Fruit fly (Drosophila melanogaster) whole organism, embryonic: Measurements from ENCODE around the gene aos.

Experiments
- Antp ChIP-seq: fragments of 200-800 bp; sonication (Bioruptor generic); optimal IDR thresholded peaks from 3 replicates; lab custom pipeline; 2016; ENCODE audit warnings: missing biosample characterization, missing genetic modification characterization
- Atf-2 ChIP-seq: fragments of 200-800 bp; sonication (Bioruptor generic); optimal IDR thresholded peaks from 2 replicates; lab custom pipeline; 2016; ENCODE audit warnings: missing biosample characterization, missing genetic modification characterization
- Bteb2 ChIP-seq: fragments of 200-800 bp; sonication (Bioruptor generic); optimal IDR thresholded peaks from 2 replicates; lab custom pipeline; 2016; ENCODE audit warnings: missing biosample characterization, missing genetic modification characterization
- CG10209 ChIP-seq: fragments of 200-800 bp; sonication (Bioruptor generic); optimal IDR thresholded peaks from 3 replicates; lab custom pipeline; 2017; ENCODE audit warnings: missing biosample characterization, mild to moderate bottlenecking, missing genetic modification characterization, missing genetic modification reagents
- CG10366 ChIP-seq: fragments of 200-800 bp; sonication (Bioruptor generic); IDR thresholded peaks from 2 replicates; pipeline ENCODE4 v1.3.6; 2022; ENCODE audit warnings: missing biosample characterization, missing genetic modification characterization
- CG10431 ChIP-seq: fragments of 200-800 bp; sonication (Bioruptor generic); optimal IDR thresholded peaks from 3 replicates; lab custom pipeline; 2018; ENCODE audit warnings: missing biosample characterization, mild to moderate bottlenecking, missing genetic modification characterization
- CG12299 ChIP-seq: fragments of 200-800 bp; sonication (Bioruptor generic); optimal IDR thresholded peaks from 2 replicates; lab custom pipeline; 2018; ENCODE audit warnings: missing biosample characterization, mild to moderate bottlenecking, missing genetic modification characterization
- CG13296 ChIP-seq: fragments of 200-800 bp; sonication (Bioruptor generic); optimal IDR thresholded peaks from 3 replicates; lab custom pipeline; 2018; ENCODE audit warnings: missing biosample characterization, mild to moderate bottlenecking, missing genetic modification characterization
- CG13894 ChIP-seq: fragments of 200-800 bp; sonication (Bioruptor generic); optimal IDR thresholded peaks from 3 replicates; lab custom pipeline; 2018; ENCODE audit warnings: missing biosample characterization, mild to moderate bottlenecking, missing genetic modification characterization, moderate library complexity
- CG14050 ChIP-seq: fragments of 200-800 bp; sonication (Bioruptor generic); IDR thresholded peaks from 3 replicates; pipeline ENCODE4 v1.3.6; 2022; ENCODE audit warnings: missing biosample characterization, missing genetic modification characterization
- CG16863 ChIP-seq: fragments of 200-800 bp; sonication (Bioruptor generic); optimal IDR thresholded peaks from 3 replicates; lab custom pipeline; 2016; ENCODE audit warnings: missing biosample characterization, missing genetic modification characterization
- CG17829 ChIP-seq: fragments of 200-800 bp; optimal IDR thresholded peaks from 2 replicates; lab custom pipeline; 2019; ENCODE audit warnings: missing biosample characterization, mild to moderate bottlenecking, missing genetic modification characterization, moderate library complexity
- CG1792 ChIP-seq: fragments of 200-800 bp; sonication (Bioruptor generic); optimal IDR thresholded peaks from 2 replicates; lab custom pipeline; 2016; ENCODE audit warnings: missing biosample characterization, missing genetic modification characterization
- CG2129 ChIP-seq: fragments of 200-800 bp; sonication (Bioruptor generic); IDR thresholded peaks from 2 replicates; pipeline ENCODE4 v1.3.6; 2022; ENCODE audit warnings: missing biosample characterization, missing genetic modification characterization; ENCODE audit not compliant: partially characterized antibody
- CG32767 ChIP-seq: fragments of 200-800 bp; sonication (Bioruptor generic); IDR thresholded peaks from 2 replicates; pipeline ENCODE4 v1.3.6; 2022; ENCODE audit warnings: missing biosample characterization, missing genetic modification characterization
- CG33213 ChIP-seq: fragments of 200-800 bp; sonication (Bioruptor generic); optimal IDR thresholded peaks from 3 replicates; lab custom pipeline; 2016; ENCODE audit warnings: missing biosample characterization, missing genetic modification characterization
- CG34422 ChIP-seq: fragments of 200-800 bp; sonication (Bioruptor generic); IDR thresholded peaks from 3 replicates; pipeline ENCODE4 v1.3.6; 2022; ENCODE audit warnings: missing biosample characterization, missing genetic modification characterization
- CG4282 ChIP-seq: fragments of 200-800 bp; sonication (Bioruptor generic); optimal IDR thresholded peaks from 2 replicates; lab custom pipeline; 2016; ENCODE audit warnings: missing biosample characterization, missing genetic modification characterization
- CG4854 ChIP-seq: fragments of 200-800 bp; sonication (Bioruptor generic); optimal IDR thresholded peaks from 2 replicates; lab custom pipeline; 2016; ENCODE audit warnings: missing biosample characterization, missing genetic modification characterization, inconsistent platforms
- CG6683 ChIP-seq: fragments of 200-800 bp; sonication (Bioruptor generic); optimal IDR thresholded peaks from 2 replicates; lab custom pipeline; 2017; ENCODE audit warnings: missing biosample characterization, mild to moderate bottlenecking, missing genetic modification characterization, missing genetic modification reagents
- CG6791 ChIP-seq: fragments of 200-800 bp; sonication (Bioruptor generic); IDR thresholded peaks from 3 replicates; pipeline ENCODE4 v1.3.6; 2022; ENCODE audit warnings: missing biosample characterization, missing genetic modification characterization; ENCODE audit not compliant: partially characterized antibody
- CG7357 ChIP-seq: fragments of 200-800 bp; sonication (Bioruptor generic); IDR thresholded peaks from 3 replicates; pipeline ENCODE4 v1.3.6; 2022; ENCODE audit warnings: missing biosample characterization, missing genetic modification characterization
- Deaf1 ChIP-seq: fragments of 200-800 bp; optimal IDR thresholded peaks from 3 replicates; lab custom pipeline; 2019; ENCODE audit warnings: missing biosample characterization, mild to moderate bottlenecking, missing genetic modification characterization, moderate library complexity
- E2f1 ChIP-seq: fragments of 200-800 bp; sonication (Bioruptor generic); IDR thresholded peaks from 2 replicates; pipeline ENCODE4 v1.3.6; 2022; ENCODE audit warnings: missing biosample characterization, missing genetic modification characterization
- GATAe ChIP-seq: fragments of 200-800 bp; sonication (Bioruptor generic); conservative IDR thresholded peaks from 2 replicates; pipeline ENCODE4 v1.3.6; 2022; ENCODE audit warnings: missing biosample characterization, missing genetic modification characterization
- Hr78 ChIP-seq, 2 experiments: fragments of 200-800 bp in 1 of 2; fragments of >200 bp in 1 of 2; sonication (Bioruptor generic) in 1 of 2; optimal IDR thresholded peaks; 2 replicates each; lab custom pipeline; 2017 to 2019; ENCODE audit warnings: missing biosample characterization in 2 of 2, missing genetic modification characterization in 2 of 2, mild to moderate bottlenecking in 1 of 2, moderate library complexity in 1 of 2
- Hsf ChIP-seq: fragments of 200-800 bp; sonication (Bioruptor generic); optimal IDR thresholded peaks from 3 replicates; lab custom pipeline; 2016; ENCODE audit warnings: missing biosample characterization, missing genetic modification characterization
- Lpt ChIP-seq: fragments of >200 bp; optimal IDR thresholded peaks from 2 replicates; lab custom pipeline; 2018; ENCODE audit warnings: missing biosample characterization, missing genetic modification characterization
- Mad ChIP-seq: fragments of 200-800 bp; sonication (Bioruptor generic); optimal IDR thresholded peaks from 2 replicates; lab custom pipeline; 2016; ENCODE audit warnings: missing biosample characterization, missing genetic modification characterization
- NK7.1 ChIP-seq: fragments of 200-800 bp; sonication (Bioruptor generic); optimal IDR thresholded peaks from 3 replicates; lab custom pipeline; 2016; ENCODE audit warnings: missing biosample characterization, missing genetic modification characterization
- Nf-YC ChIP-seq: fragments of 200-800 bp; optimal IDR thresholded peaks from 3 replicates; lab custom pipeline; 2019; ENCODE audit warnings: missing biosample characterization, mild to moderate bottlenecking, missing genetic modification characterization, moderate library complexity
- NfI ChIP-seq: fragments of 200-800 bp; sonication (Bioruptor generic); optimal IDR thresholded peaks from 3 replicates; lab custom pipeline; 2018; ENCODE audit warnings: missing biosample characterization, mild to moderate bottlenecking, missing genetic modification characterization, moderate library complexity
- Oaz ChIP-seq: fragments of 200-800 bp; sonication (Bioruptor generic); IDR thresholded peaks from 2 replicates; pipeline ENCODE4 v1.3.6; 2022; ENCODE audit warnings: missing biosample characterization, missing genetic modification characterization
- Opbp ChIP-seq: fragments of 200-800 bp; sonication (Bioruptor generic); IDR thresholded peaks from 3 replicates; pipeline ENCODE4 v1.3.6; 2022; ENCODE audit warnings: missing biosample characterization, missing genetic modification characterization; ENCODE audit not compliant: partially characterized antibody
- Ssrp ChIP-seq: fragments of 200-800 bp; sonication (Bioruptor generic); optimal IDR thresholded peaks from 2 replicates; lab custom pipeline; 2018; ENCODE audit warnings: missing biosample characterization, mild to moderate bottlenecking, missing genetic modification characterization, moderate library complexity
- Stat92E ChIP-seq, 3 experiments: fragments of >200 bp in 2 of 3; fragments of 200-800 bp in 1 of 3; sonication (Bioruptor generic) in 1 of 3; optimal IDR thresholded peaks; 2 replicates each; lab custom pipeline; 2017 to 2019; ENCODE audit warnings: missing biosample characterization in 3 of 3, missing genetic modification characterization in 3 of 3, mild to moderate bottlenecking in 1 of 3, moderate library complexity in 1 of 3
- Vsx1 ChIP-seq: fragments of 200-800 bp; sonication (Bioruptor generic); optimal IDR thresholded peaks from 2 replicates; lab custom pipeline; 2017; ENCODE audit warnings: missing biosample characterization, mild to moderate bottlenecking, missing genetic modification characterization, missing genetic modification reagents
- az2 ChIP-seq: fragments of 200-800 bp; sonication (Bioruptor generic); optimal IDR thresholded peaks from 3 replicates; lab custom pipeline; 2016; ENCODE audit warnings: missing biosample characterization, missing genetic modification characterization
- en ChIP-seq: fragments of 200-800 bp; sonication (Bioruptor generic); optimal IDR thresholded peaks from 2 replicates; lab custom pipeline; 2016; ENCODE audit warnings: missing biosample characterization, missing genetic modification characterization
- eyg ChIP-seq: fragments of 200-800 bp; sonication (Bioruptor generic); optimal IDR thresholded peaks from 3 replicates; lab custom pipeline; 2016; ENCODE audit warnings: missing biosample characterization, missing genetic modification characterization
- gfzf ChIP-seq: fragments of 200-800 bp; sonication (Bioruptor generic); optimal IDR thresholded peaks from 2 replicates; lab custom pipeline; 2016; ENCODE audit warnings: missing biosample characterization, mild to moderate bottlenecking, missing genetic modification characterization, moderate library complexity
- gt ChIP-seq: fragments of 200-800 bp; sonication (Bioruptor generic); IDR thresholded peaks from 2 replicates; pipeline ENCODE4 v1.3.6; 2022; ENCODE audit warnings: missing biosample characterization, missing genetic modification characterization
- inv ChIP-seq: fragments of 200-800 bp; sonication (Bioruptor generic); IDR thresholded peaks from 2 replicates; pipeline ENCODE4 v1.3.6; 2022; ENCODE audit warnings: missing biosample characterization, missing genetic modification characterization; ENCODE audit not compliant: partially characterized antibody
- kay ChIP-seq: fragments of 200-800 bp; sonication (Bioruptor generic); optimal IDR thresholded peaks from 2 replicates; lab custom pipeline; 2016; ENCODE audit warnings: missing biosample characterization, missing genetic modification characterization
- lov ChIP-seq, 2 experiments: fragments of 200-800 bp in 1 of 2; fragments of >200 bp in 1 of 2; sonication (Bioruptor generic) in 1 of 2; IDR thresholded peaks in 1 of 2; optimal IDR thresholded peaks in 1 of 2; 2 replicates in 1 of 2; 3 replicates in 1 of 2; pipeline versions ENCODE4 v1.3.6 to Lab custom; 2017 to 2022; ENCODE audit warnings: missing biosample characterization in 1 of 2, missing genetic modification characterization in 1 of 2
- pnt ChIP-seq: fragments of 200-800 bp; sonication (Bioruptor generic); optimal IDR thresholded peaks from 3 replicates; lab custom pipeline; 2016; ENCODE audit warnings: missing biosample characterization, missing genetic modification characterization
- prd ChIP-seq, 3 experiments: fragments of >200 bp in 2 of 3; fragments of 200-800 bp in 1 of 3; sonication (Bioruptor generic) in 1 of 3; optimal IDR thresholded peaks in 2 of 3; IDR thresholded peaks in 1 of 3; 2 replicates in 2 of 3; 3 replicates in 1 of 3; pipeline versions ENCODE4 v1.3.6 to Lab custom; 2017 to 2022; ENCODE audit warnings: missing biosample characterization in 1 of 3, missing genetic modification characterization in 1 of 3
- tll ChIP-seq, 2 experiments: fragments of 200-800 bp in 1 of 2; fragments of >200 bp in 1 of 2; sonication (Bioruptor generic) in 1 of 2; optimal IDR thresholded peaks; 2 replicates each; lab custom pipeline; 2017 to 2019; ENCODE audit warnings: missing biosample characterization in 2 of 2, missing genetic modification characterization in 2 of 2, mild to moderate bottlenecking in 1 of 2, moderate library complexity in 1 of 2
- tna ChIP-seq: fragments of 200-800 bp; sonication (Bioruptor generic); IDR thresholded peaks from 2 replicates; pipeline ENCODE4 v1.3.6; 2022; ENCODE audit warnings: missing biosample characterization, missing genetic modification characterization; ENCODE audit not compliant: partially characterized antibody
- zfh2 ChIP-seq: fragments of 200-800 bp; sonication (Bioruptor generic); optimal IDR thresholded peaks from 2 replicates; lab custom pipeline; 2016; ENCODE audit warnings: missing biosample characterization, missing genetic modification characterization

aos gene

dm6 chr3L:16494651-16495074 is 11.2 kb upstream of the aos start (continued):
- no peak for TF ChIP-seq tna (GFP tag; lab: Robert Waterston, UW)
- no peak for TF ChIP-seq zfh2 (GFP tag; lab: Kevin White, UChicago)
- TF ChIP-seq Opbp (GFP tag; lab: Robert Waterston, UW), result no peak
- no peak for TF ChIP-seq Antp (GFP tag; lab: Kevin White, UChicago)
- TF ChIP-seq gt (GFP tag; lab: Robert Waterston, UW), result no peak
- no peak for TF ChIP-seq Hr78 (GFP tag; optimal IDR thresholded peaks at IDR 0.05; lab: Kevin White, UChicago)
- TF ChIP-seq CG14050 (GFP tag; lab: Robert Waterston, UW), result no peak
- TF ChIP-seq CG34422 (GFP tag; lab: Robert Waterston, UW), result no peak
- TF ChIP-seq E2f1 (GFP tag; lab: Robert Waterston, UW), result no peak
- peak; percentile 52 for TF ChIP-seq CG13296 (GFP tag; lab: Kevin White, UChicago)
- no peak for TF ChIP-seq pnt (GFP tag; lab: Kevin White, UChicago)
- TF ChIP-seq Lpt, result no peak
- TF ChIP-seq CG10431 (GFP tag; lab: Kevin White, UChicago), result no peak
- TF ChIP-seq prd (optimal IDR thresholded peaks at IDR 0.05; lab: Kevin White, UChicago), result no peak
- no peak for TF ChIP-seq prd (GFP tag; IDR thresholded peaks at IDR 0.05; lab: Robert Waterston, UW)
- TF ChIP-seq CG12299 (tag; lab: Kevin White, UChicago), result peak; percentile 29
- no peak for TF ChIP-seq CG2129
- TF ChIP-seq GATAe (GFP tag; lab: Robert Waterston, UW), result no peak
- TF ChIP-seq eyg (GFP tag; lab: Kevin White, UChicago), result peak; percentile 37
- no peak for TF ChIP-seq NK7.1 (GFP tag; lab: Kevin White, UChicago)
- no peak for TF ChIP-seq CG4282
- no peak for TF ChIP-seq NfI (GFP tag; lab: Kevin White, UChicago)
- no peak for TF ChIP-seq Oaz
- TF ChIP-seq Vsx1 (GFP tag; lab: Kevin White, UChicago), result no peak
- TF ChIP-seq kay (GFP tag; lab: Kevin White, UChicago), result peak; percentile 16
- TF ChIP-seq Mad, result no peak
- TF ChIP-seq az2 (GFP tag; lab: Kevin White, UChicago), result no peak
- TF ChIP-seq lov (optimal IDR thresholded peaks at IDR 0.05; lab: Kevin White, UChicago), result no peak
- TF ChIP-seq lov (GFP tag; IDR thresholded peaks at IDR 0.05; lab: Robert Waterston, UW), result no peak
- no peak for TF ChIP-seq tll (GFP tag; optimal IDR thresholded peaks at IDR 0.05; lab: Kevin White, UChicago)
- no peak for TF ChIP-seq inv (GFP tag; lab: Robert Waterston, UW)
- no peak for TF ChIP-seq CG6683 (GFP tag; lab: Kevin White, UChicago)
- no peak for TF ChIP-seq CG33213 (GFP tag; lab: Kevin White, UChicago)
- TF ChIP-seq Stat92E (GFP tag; optimal IDR thresholded peaks at IDR 0.05; lab: Kevin White, UChicago), result no peak
- no peak for TF ChIP-seq CG1792
- TF ChIP-seq Atf-2 (GFP tag; lab: Kevin White, UChicago), result no peak
- no peak for TF ChIP-seq CG16863
- no peak for TF ChIP-seq Ssrp (tag; lab: Kevin White, UChicago)
- TF ChIP-seq CG32767 (GFP tag; lab: Robert Waterston, UW), result no peak
- TF ChIP-seq CG17829, result no peak
- no peak for TF ChIP-seq CG10366 (GFP tag; lab: Robert Waterston, UW)
- no peak for TF ChIP-seq CG13894
- peak; percentile 20 for TF ChIP-seq Nf-YC (tag; lab: Kevin White, UChicago)
- TF ChIP-seq CG4854 (GFP tag; lab: Kevin White, UChicago), result no peak
- peak; percentile 2 for TF ChIP-seq Deaf1
- no peak for TF ChIP-seq en (GFP tag; lab: Kevin White, UChicago)
- no peak for TF ChIP-seq Hsf
- no peak for TF ChIP-seq CG6791
- no peak for TF ChIP-seq CG10209 (GFP tag; lab: Kevin White, UChicago)
- TF ChIP-seq gfzf (GFP tag; lab: Kevin White, UChicago), result no peak
- TF ChIP-seq Bteb2 (GFP tag; lab: Kevin White, UChicago), result no peak
- no peak for TF ChIP-seq CG7357 (GFP tag; lab: Robert Waterston, UW)
